Fruit fly (Drosophila melanogaster): ENCODE measurements around the gene CG32488.

CG32488 gene

dm6 chr3L:3060054-3060979, 44.4 kb upstream of the CG32488 start (continued):
- TF ChIP-seq Sox15 (GFP tag; optimal IDR thresholded peaks at IDR 0.05) = peak; percentile 100
- TF ChIP-seq Eip78C (GFP tag) = peak; percentile 100
- TF ChIP-seq CG8119 (GFP tag; IDR thresholded peaks at IDR 0.05) = peak; percentile 100
- peak; percentile 100 for TF ChIP-seq CG8319 (GFP tag; optimal IDR thresholded peaks at IDR 0.05)
- TF ChIP-seq CG11762 (GFP tag; optimal IDR thresholded peaks at IDR 0.05; ENCODE audit: insufficient read depth) = peak; percentile 99
- TF ChIP-seq Hr39 (GFP tag; optimal IDR thresholded peaks at IDR 0.05) = peak; percentile 100
- peak; percentile 100 for TF ChIP-seq svp (GFP tag)
- peak; percentile 100 for TF ChIP-seq Sox102F (GFP tag; optimal IDR thresholded peaks at IDR 0.05)
- peak; percentile 100 for TF ChIP-seq Hr4 (GFP tag; optimal IDR thresholded peaks at IDR 0.05)
- TF ChIP-seq CG6163 (GFP tag; IDR thresholded peaks at IDR 0.05) = peak; percentile 100
- TF ChIP-seq OdsH (GFP tag; optimal IDR thresholded peaks at IDR 0.05) = peak; percentile 100
- peak; percentile 100 for TF ChIP-seq vri (GFP tag; optimal IDR thresholded peaks at IDR 0.05)
- TF ChIP-seq CG34406 (GFP tag; optimal IDR thresholded peaks at IDR 0.05) = peak; percentile 100
- peak; percentile 100 for TF ChIP-seq CG3919 (GFP tag; optimal IDR thresholded peaks at IDR 0.05)
- peak; percentile 99 for TF ChIP-seq spab (GFP tag; optimal IDR thresholded peaks at IDR 0.05)
- TF ChIP-seq CG4318 (GFP tag; optimal IDR thresholded peaks at IDR 0.05) = peak; percentile 100

DNA sequence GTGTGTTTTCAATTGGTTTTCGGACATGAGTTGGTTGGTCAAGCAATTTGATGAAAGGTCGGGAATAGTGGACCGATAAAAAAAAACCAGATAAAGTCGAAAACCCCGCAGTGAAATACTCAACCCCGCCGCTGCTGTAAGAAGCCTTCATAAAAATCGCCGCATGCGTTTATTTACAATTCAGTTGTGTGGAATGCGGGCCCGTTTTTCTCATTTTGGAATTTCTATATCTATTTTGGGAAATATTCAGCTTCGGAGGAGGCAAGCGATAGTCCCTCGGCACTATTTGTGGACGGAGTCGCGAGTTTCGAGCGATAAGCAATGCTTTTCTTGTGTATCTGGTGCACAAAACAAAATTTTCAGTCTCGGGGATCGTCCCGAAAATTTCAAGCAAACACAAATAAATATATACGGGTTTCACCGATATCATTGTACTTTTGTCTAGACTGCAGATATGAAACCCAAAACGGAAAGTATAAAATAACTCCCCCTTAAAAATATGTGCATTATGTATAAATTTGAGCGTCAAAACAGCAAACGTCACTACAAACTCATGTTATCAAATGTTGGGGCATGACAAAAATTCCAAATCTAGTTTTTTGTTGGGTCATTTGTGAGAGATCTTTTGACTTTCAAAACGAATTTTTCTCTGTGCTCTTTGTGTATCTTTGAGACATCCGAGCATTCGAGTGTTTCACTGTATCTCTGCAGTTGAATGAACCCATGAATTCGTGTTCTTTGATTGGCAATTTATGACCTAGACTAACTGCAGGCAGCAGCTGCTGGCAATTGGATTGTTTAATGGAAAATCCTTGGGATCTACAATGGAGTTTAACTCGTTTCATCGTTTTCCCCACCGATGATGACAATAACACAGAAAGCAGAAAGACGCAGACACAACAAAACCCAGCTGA, 43.4 kb upstream of the CG32488 start:
- no peak for TF ChIP-seq Hr38 (GFP tag; optimal IDR thresholded peaks at IDR 0.05)
- TF ChIP-seq CG4318 (GFP tag; optimal IDR thresholded peaks at IDR 0.05) = no peak
- peak; percentile 32 for TF ChIP-seq Hr4 (GFP tag; optimal IDR thresholded peaks at IDR 0.05)
- TF ChIP-seq CG9139 (GFP tag; optimal IDR thresholded peaks at IDR 0.05) = no peak
- TF ChIP-seq achi (GFP tag; optimal IDR thresholded peaks at IDR 0.05) = peak; percentile 2
- no peak for TF ChIP-seq vri (GFP tag; optimal IDR thresholded peaks at IDR 0.05)
- no peak for TF ChIP-seq CG8319 (GFP tag; optimal IDR thresholded peaks at IDR 0.05)
- TF ChIP-seq CG34406 (GFP tag; optimal IDR thresholded peaks at IDR 0.05) = no peak
- peak; percentile 6 for TF ChIP-seq CG3032 (tag; optimal IDR thresholded peaks at IDR 0.05)
- no peak for TF ChIP-seq dac (GFP tag; optimal IDR thresholded peaks at IDR 0.05)
- TF ChIP-seq Ets96B (tag; optimal IDR thresholded peaks at IDR 0.05) = no peak
- TF ChIP-seq CG11762 (GFP tag; optimal IDR thresholded peaks at IDR 0.05; ENCODE audit: insufficient read depth) = no peak
- TF ChIP-seq CG8119 (GFP tag; IDR thresholded peaks at IDR 0.05) = 0 out of 3 replicates have a peak, but pooled peaks have one; percentile 12
- TF ChIP-seq Met (GFP tag; optimal IDR thresholded peaks at IDR 0.05) = no peak
- TF ChIP-seq CG6854 (GFP tag; optimal IDR thresholded peaks at IDR 0.05) = no peak
- no peak for TF ChIP-seq Blimp-1 (GFP tag; optimal IDR thresholded peaks at IDR 0.05)
- TF ChIP-seq Lpt (GFP tag; optimal IDR thresholded peaks at IDR 0.05) = no peak
- TF ChIP-seq CG11294 (GFP tag; IDR thresholded peaks at IDR 0.05) = no peak
- no peak for TF ChIP-seq pdm3 (GFP tag; optimal IDR thresholded peaks at IDR 0.05)
- TF ChIP-seq cyc (GFP tag; optimal IDR thresholded peaks at IDR 0.05) = no peak
- TF ChIP-seq CG10669 (GFP tag; optimal IDR thresholded peaks at IDR 0.05) = no peak
- TF ChIP-seq spab (GFP tag; optimal IDR thresholded peaks at IDR 0.05) = no peak
- TF ChIP-seq CG7368 (GFP tag; optimal IDR thresholded peaks at IDR 0.05) = no peak
- TF ChIP-seq Hr39 (GFP tag; optimal IDR thresholded peaks at IDR 0.05) = no peak
- no peak for TF ChIP-seq CG11902 (GFP tag; optimal IDR thresholded peaks at IDR 0.05)
- TF ChIP-seq CG8632 (GFP tag; optimal IDR thresholded peaks at IDR 0.05) = no peak
- no peak for TF ChIP-seq net (GFP tag; optimal IDR thresholded peaks at IDR 0.05)
- no peak for TF ChIP-seq dsx (GFP tag; optimal IDR thresholded peaks at IDR 0.05; ENCODE audit: poor library complexity, severe bottlenecking)
- TF ChIP-seq Smox (GFP tag; optimal IDR thresholded peaks at IDR 0.05) = no peak
- TF ChIP-seq CG6792 (GFP tag; optimal IDR thresholded peaks at IDR 0.05) = peak; percentile 27
- TF ChIP-seq Ets21C (GFP tag; optimal IDR thresholded peaks at IDR 0.05) = no peak
- TF ChIP-seq CG10631 (GFP tag; optimal IDR thresholded peaks at IDR 0.05) = peak; percentile 27
- TF ChIP-seq CG16779 (tag; optimal IDR thresholded peaks at IDR 0.05) = no peak
- TF ChIP-seq esn (GFP tag; optimal IDR thresholded peaks at IDR 0.05) = peak; percentile 39
- TF ChIP-seq ss (GFP tag; optimal IDR thresholded peaks at IDR 0.05) = no peak
- TF ChIP-seq fkh (GFP tag; optimal IDR thresholded peaks at IDR 0.05) = no peak
- peak; percentile 29; the same call in 1 of the 3 replicates for TF ChIP-seq eg (GFP tag; IDR thresholded peaks at IDR 0.05)
- no peak for TF ChIP-seq CG6163 (GFP tag; IDR thresholded peaks at IDR 0.05)
